Worm (Caenorhabditis elegans): ENCODE results near the gene qars-1.
"Not testable (repeated sequence)": the region's sequence is repeated elsewhere in the genome, so short reads cannot be mapped to it uniquely, and the experiment has no call there.

qars-1 gene

ce11 chrIV:15008200-15008599 lies 4.8 kb downstream of the qars-1 start:
- TF ChIP-seq alr-1 (tag; optimal IDR thresholded peaks at IDR 0.05; ENCODE audit: borderline replicate concordance) (no peak), efl-1 (optimal IDR thresholded peaks at IDR 0.05) (no peak), efl-1 (GFP tag; optimal IDR thresholded peaks at IDR 0.05 in 1 of 2) (peak in 1 of 2 experiments; percentile 65)

- TF ChIP-seq hpl-2 (GFP tag; optimal IDR thresholded peaks at IDR 0.05); egl-27 (tag; optimal IDR thresholded peaks at IDR 0.05); nhr-28 (tag; optimal IDR thresholded peaks at IDR 0.05): not testable (repeated sequence)
Observed at ce11 chrIV:15006494-15006893, 6.5 kb downstream of the qars-1 start, which contains the start of gene Y41E3.6. Gene Y41E3.6, plus strand, starts transcription at chrIV:15006794.

ce11 chrIV:14986684-14987083 lies 26.3 kb downstream of the qars-1 start, which contains the start of gene dpy-4:
Gene dpy-4, minus strand, starts transcription at chrIV:14986784.
- TF ChIP-seq blmp-1 (tag; optimal IDR thresholded peaks at IDR 0.05) (peak; percentile 25), ama-1 (optimal IDR thresholded peaks at IDR 0.05) (peak; percentile 41), nhr-20 (tag; optimal IDR thresholded peaks at IDR 0.05) (no peak), efl-1 (optimal IDR thresholded peaks at IDR 0.05) (no peak), efl-1 (GFP tag; optimal IDR thresholded peaks at IDR 0.05 in 1 of 2) (peak in 1 of 2 experiments; percentile 40)

ce11 chrIV:14985859-14986258 lies 27.1 kb downstream of the qars-1 start:
- no peak for TF ChIP-seq mab-9 (GFP tag; IDR thresholded peaks at IDR 0.05)
- no peak for TF ChIP-seq mdl-1 (tag; optimal IDR thresholded peaks at IDR 0.05)
- TF ChIP-seq pqm-1 (tag; optimal IDR thresholded peaks at IDR 0.05): no peak
- no peak for TF ChIP-seq unc-130 (tag; optimal IDR thresholded peaks at IDR 0.05)
- TF ChIP-seq egl-13 (tag; optimal IDR thresholded peaks at IDR 0.05): no peak
- no peak for TF ChIP-seq tbx-2 (tag; optimal IDR thresholded peaks at IDR 0.05)
- TF ChIP-seq efl-1 (optimal IDR thresholded peaks at IDR 0.05): no peak
- peak in 1 of 2 experiments; percentile 37 for TF ChIP-seq efl-1 (GFP tag; optimal IDR thresholded peaks at IDR 0.05 in 1 of 2)
- TF ChIP-seq lin-13 (GFP tag; optimal IDR thresholded peaks at IDR 0.05): no peak

- TF ChIP-seq lir-3 (tag; optimal IDR thresholded peaks at IDR 0.05; ENCODE audit: poor library complexity): no peak
- TF ChIP-seq unc-86 (tag; optimal IDR thresholded peaks at IDR 0.05): no peak
- TF ChIP-seq jun-1 (tag; optimal IDR thresholded peaks at IDR 0.05): peak; percentile 21
Observed at ce11 chrIV:14985019-14985418, 28.0 kb downstream of the qars-1 start.

- TF ChIP-seq zag-1 (tag; optimal IDR thresholded peaks at IDR 0.05) (no peak), efl-1 (optimal IDR thresholded peaks at IDR 0.05) (no peak), efl-1 (GFP tag; optimal IDR thresholded peaks at IDR 0.05 in 1 of 2) (peak in 1 of 2 experiments; percentile 57)
Observed at ce11 chrIV:14981311-14981710, 31.7 kb downstream of the qars-1 start, which contains the start of gene atln-2. Gene atln-2, plus strand, starts transcription at chrIV:14981611.

ce11 chrIV:14978204-14978603 lies 34.8 kb downstream of the qars-1 start:
- no peak for TF ChIP-seq egl-27 (tag; optimal IDR thresholded peaks at IDR 0.05)
- TF ChIP-seq efl-1 (optimal IDR thresholded peaks at IDR 0.05): no peak
- peak in 1 of 2 experiments; percentile 85 for TF ChIP-seq efl-1 (GFP tag; optimal IDR thresholded peaks at IDR 0.05 in 1 of 2)
- no peak for TF ChIP-seq mab-9 (GFP tag; IDR thresholded peaks at IDR 0.05)

- TF ChIP-seq nhr-12 (tag; optimal IDR thresholded peaks at IDR 0.05) (no peak), ceh-90 (tag; optimal IDR thresholded peaks at IDR 0.05) (no peak), blmp-1 (tag; optimal IDR thresholded peaks at IDR 0.05) (peak; percentile 3), tbx-2 (tag; optimal IDR thresholded peaks at IDR 0.05) (peak; percentile 8)
Observed at ce11 chrIV:14960061-14960460, 52.9 kb downstream of the qars-1 start.

ce11 chrIV:14959375-14959774 lies 53.6 kb downstream of the qars-1 start:
- no peak for TF ChIP-seq ama-1 (optimal IDR thresholded peaks at IDR 0.05)
- no peak for TF ChIP-seq unc-30 (tag; optimal IDR thresholded peaks at IDR 0.05)
- TF ChIP-seq blmp-1 (tag; optimal IDR thresholded peaks at IDR 0.05): peak; percentile 76
- no peak for TF ChIP-seq hlh-4 (tag; optimal IDR thresholded peaks at IDR 0.05)
- TF ChIP-seq snpc-4 (tag; optimal IDR thresholded peaks at IDR 0.05): peak; percentile 48
- TF ChIP-seq tlp-1 (tag; optimal IDR thresholded peaks at IDR 0.05): peak; percentile 81
- TF ChIP-seq lin-15B (tag; optimal IDR thresholded peaks at IDR 0.05): peak; percentile 83
- TF ChIP-seq nhr-90 (tag; optimal IDR thresholded peaks at IDR 0.05; ENCODE audit: poor library complexity): peak; percentile 65
- peak; percentile 59 for TF ChIP-seq jun-1 (tag; optimal IDR thresholded peaks at IDR 0.05)
- TF ChIP-seq mdl-1 (tag; optimal IDR thresholded peaks at IDR 0.05): peak in 1 of 2 experiments; percentile 42
- no peak for TF ChIP-seq rnt-1 (tag; optimal IDR thresholded peaks at IDR 0.05)
- peak; percentile 1 for TF ChIP-seq fkh-4 (tag; optimal IDR thresholded peaks at IDR 0.05; ENCODE audit: borderline replicate concordance)
- TF ChIP-seq F16B12.6 (tag; optimal IDR thresholded peaks at IDR 0.05): peak; percentile 47
- peak; percentile 26 for TF ChIP-seq nhr-11 (tag; optimal IDR thresholded peaks at IDR 0.05)
- no peak for TF ChIP-seq nhr-84 (tag; optimal IDR thresholded peaks at IDR 0.05)
- TF ChIP-seq swsn-7 (tag; optimal IDR thresholded peaks at IDR 0.05): peak; percentile 57
- TF ChIP-seq zip-4 (GFP tag; optimal IDR thresholded peaks at IDR 0.05): no peak
- TF ChIP-seq ceh-8 (GFP tag; optimal IDR thresholded peaks at IDR 0.05): no peak
